Worm (Caenorhabditis elegans): ENCODE data around the gene ptb-1.

DNA sequence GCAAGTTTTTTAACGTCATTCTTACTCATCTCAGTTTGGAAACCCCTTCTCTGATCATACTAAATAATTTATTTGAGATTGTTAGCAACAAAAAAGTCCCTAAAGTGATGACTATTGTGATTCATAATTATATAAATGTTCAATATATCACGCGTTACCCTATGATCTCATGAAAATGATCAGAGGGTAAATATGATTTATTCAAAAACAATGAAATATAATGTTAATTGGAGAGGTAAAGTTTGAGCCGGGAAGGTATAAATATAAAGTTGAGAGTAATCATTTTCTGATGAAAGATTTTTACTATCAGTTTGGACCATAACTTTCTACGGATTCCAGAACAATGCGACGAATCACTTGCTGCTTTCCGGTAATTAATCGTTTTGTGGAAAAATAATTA is 61.7 kb downstream of the ptb-1 start, which contains the start of gene C52A11.3:
- no peak for TF ChIP-seq ceh-2 (tag; optimal IDR thresholded peaks at IDR 0.05)
- TF ChIP-seq hlh-30 (tag; optimal IDR thresholded peaks at IDR 0.05; ENCODE audit: insufficient read depth) = no peak
- no peak for TF ChIP-seq ama-1 (optimal IDR thresholded peaks at IDR 0.05)
